Fruit fly (Drosophila melanogaster): ENCODE measurements around the gene Septin4.
A peak's percentile ranks its signal among the peaks of the same experiment; 100 is the strongest.

The Septin4 gene

dm6 chrX:16644535-16645131 lies 50.3 kb downstream of the Septin4 start (continued):
- TF ChIP-seq da (GFP tag; optimal IDR thresholded peaks at IDR 0.05) (no peak), CG7839 (tag; optimal IDR thresholded peaks at IDR 0.05) (no peak), Taf1 (GFP tag; IDR thresholded peaks at IDR 0.05) (no peak), E2f1 (GFP tag; IDR thresholded peaks at IDR 0.05) (no peak), CG8944 (GFP tag; optimal IDR thresholded peaks at IDR 0.05) (no peak), run (tag; optimal IDR thresholded peaks at IDR 0.05) (peak; percentile 73), pum (GFP tag; optimal IDR thresholded peaks at IDR 0.05) (no peak), Rfx (GFP tag; IDR thresholded peaks at IDR 0.05) (no peak), Lim3 (GFP tag; IDR thresholded peaks at IDR 0.05) (no peak), CG18764 (GFP tag; optimal IDR thresholded peaks at IDR 0.05) (no peak), tap (tag; optimal IDR thresholded peaks at IDR 0.05) (peak; percentile 28), fd3F (GFP tag; optimal IDR thresholded peaks at IDR 0.05) (no peak), CG18011 (GFP tag; optimal IDR thresholded peaks at IDR 0.05) (no peak), repo (GFP tag; optimal IDR thresholded peaks at IDR 0.05) (no peak)

dm6 chrX:16643363-16643946 lies 51.5 kb downstream of the Septin4 start:
- peak; percentile 24 for TF ChIP-seq cg (GFP tag; optimal IDR thresholded peaks at IDR 0.05)
- TF ChIP-seq CG10543 (GFP tag; optimal IDR thresholded peaks at IDR 0.05): peak; percentile 16
- peak; percentile 6; the same call in 1 of the 2 replicates for TF ChIP-seq slbo (GFP tag; IDR thresholded peaks at IDR 0.05)
- TF ChIP-seq Atf3 (GFP tag; optimal IDR thresholded peaks at IDR 0.05): no peak
- TF ChIP-seq CG12769 (tag; optimal IDR thresholded peaks at IDR 0.05): peak; percentile 7
- TF ChIP-seq tx (GFP tag; optimal IDR thresholded peaks at IDR 0.05): no peak
- peak; percentile 70 for TF ChIP-seq oc (tag; optimal IDR thresholded peaks at IDR 0.05)
- TF ChIP-seq pnt (GFP tag; optimal IDR thresholded peaks at IDR 0.05): no peak
- peak; percentile 78 for TF ChIP-seq sens (GFP tag)
- no peak for TF ChIP-seq CG4282 (GFP tag; optimal IDR thresholded peaks at IDR 0.05)
- TF ChIP-seq Pdp1 (GFP tag; optimal IDR thresholded peaks at IDR 0.05): peak in 1 of 2 experiments; percentile 70
- peak; percentile 26; the same call in 1 of the 2 replicates for TF ChIP-seq stc (GFP tag; IDR thresholded peaks at IDR 0.05)
- TF ChIP-seq ATbp (GFP tag; optimal IDR thresholded peaks at IDR 0.05): peak; percentile 39
- TF ChIP-seq kni (GFP tag; optimal IDR thresholded peaks at IDR 0.05): no peak
- TF ChIP-seq Med (GFP tag): peak; percentile 35
- TF ChIP-seq sd (tag; optimal IDR thresholded peaks at IDR 0.05): peak; percentile 50
- TF ChIP-seq HLH3B (GFP tag; IDR thresholded peaks at IDR 0.05): 0 out of 2 replicates have a peak, but pooled peaks have one; percentile 16

dm6 chrX:16641101-16641420 lies 53.9 kb downstream of the Septin4 start:
- TF ChIP-seq ac (GFP tag; optimal IDR thresholded peaks at IDR 0.05) (peak; percentile 1), B-H2 (GFP tag; optimal IDR thresholded peaks at IDR 0.05) (no peak), Fer2 (tag; optimal IDR thresholded peaks at IDR 0.05) (no peak), sqz (GFP tag; optimal IDR thresholded peaks at IDR 0.05) (peak; percentile 6), ATbp (GFP tag; optimal IDR thresholded peaks at IDR 0.05) (peak; percentile 27), Blimp-1 (GFP tag; optimal IDR thresholded peaks at IDR 0.05) (peak; percentile 33), kni (GFP tag; optimal IDR thresholded peaks at IDR 0.05) (peak; percentile 59), Jarid2 (GFP tag; optimal IDR thresholded peaks at IDR 0.05) (peak; percentile 61), CG17385 (GFP tag; optimal IDR thresholded peaks at IDR 0.05) (no peak)

Data from whole organism, embryonic.